Fruit fly (Drosophila melanogaster): ENCODE results near the gene mdlc.

mdlc gene

DNA sequence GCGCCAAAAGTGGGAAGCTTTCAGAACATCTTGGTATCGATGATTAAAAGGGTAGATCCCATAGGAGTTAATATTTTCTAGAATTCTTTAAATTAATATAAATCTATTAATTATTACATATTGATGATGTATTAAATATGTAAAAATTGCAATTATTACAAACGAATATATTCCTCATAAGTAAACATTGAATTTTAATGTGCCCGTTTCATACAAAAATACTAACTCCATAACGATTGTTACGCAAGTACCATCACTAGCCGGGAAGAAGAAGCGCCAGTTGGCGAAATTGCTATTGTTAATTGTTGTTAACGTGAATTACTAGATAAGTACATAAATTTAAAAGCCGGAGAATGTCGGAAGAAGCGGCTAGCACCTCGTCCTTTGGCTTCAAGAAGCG lies at the start of gene mdlc:
Gene mdlc (plus strand): TSS at position 248 of the 400 bp plus-strand sequence.
- TF ChIP-seq Dll (optimal IDR thresholded peaks at IDR 0.05) (no peak), EcR (GFP tag; optimal IDR thresholded peaks at IDR 0.05) (no peak), usp (GFP tag; optimal IDR thresholded peaks at IDR 0.05) (no peak), CG8478 (optimal IDR thresholded peaks at IDR 0.05) (no peak), pan (optimal IDR thresholded peaks at IDR 0.05) (no peak), psq (optimal IDR thresholded peaks at IDR 0.05) (no peak)

DNA sequence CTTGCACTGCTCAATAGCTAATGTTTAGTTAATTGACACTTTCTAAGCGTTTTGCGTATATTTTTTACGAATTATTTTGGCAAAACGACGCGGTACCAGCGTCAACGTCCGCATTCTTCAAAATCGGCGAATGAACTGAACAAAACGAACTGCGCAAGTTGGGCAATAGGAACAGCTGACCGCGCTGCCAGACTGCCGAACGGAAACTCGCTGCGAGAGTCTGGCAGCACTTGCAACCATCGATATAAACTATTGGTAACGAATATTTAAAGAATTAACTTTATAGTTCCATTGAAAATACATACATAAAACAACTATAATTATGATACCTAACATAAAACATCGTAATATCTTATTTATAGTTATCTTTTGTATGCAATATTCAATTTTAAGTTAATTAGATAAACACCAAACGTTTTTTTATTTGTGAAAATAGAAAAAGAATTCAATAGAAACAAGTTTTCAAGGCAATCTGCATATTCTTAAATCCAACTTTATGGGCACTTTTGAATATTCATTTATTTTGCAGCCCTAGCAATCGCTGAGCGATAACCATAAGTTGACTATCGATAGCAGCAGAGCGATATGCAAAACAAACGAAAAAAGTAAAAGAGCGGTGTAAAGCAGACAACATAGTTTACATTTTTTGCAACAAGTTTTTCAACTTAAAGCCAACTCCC lies 49.0 kb upstream of the mdlc start, which contains the start of the genes Hs6st and MED25:
Gene Hs6st (minus strand): TSS at position 141 of the 680 bp plus-strand sequence.
Gene MED25 (plus strand): TSS at position 576 of the 680 bp plus-strand sequence.
- no peak for TF ChIP-seq EcR (GFP tag; optimal IDR thresholded peaks at IDR 0.05)
- peak; percentile 48 for TF ChIP-seq psq (optimal IDR thresholded peaks at IDR 0.05)

DNA sequence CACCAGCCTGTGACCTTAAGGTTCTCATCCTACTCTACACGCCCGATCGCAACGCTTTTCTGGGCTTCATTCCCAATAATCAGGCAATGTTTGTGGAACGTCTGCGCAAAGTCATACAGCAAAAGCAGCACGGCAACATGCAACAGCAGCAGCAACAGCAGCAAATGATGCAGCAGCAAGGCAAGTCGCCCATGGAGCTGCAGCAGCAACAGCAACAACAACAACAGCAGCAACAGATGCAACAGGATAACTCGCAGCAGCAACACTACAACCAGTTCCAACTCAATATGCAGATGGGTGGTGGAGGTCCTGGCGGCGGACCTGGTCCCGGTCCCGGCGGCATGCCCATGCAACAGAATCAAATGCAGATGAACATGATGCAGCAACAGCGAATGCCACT lies 46.6 kb upstream of the mdlc start:
- TF ChIP-seq CG8478 (optimal IDR thresholded peaks at IDR 0.05) (no peak), Dll (optimal IDR thresholded peaks at IDR 0.05) (no peak), psq (optimal IDR thresholded peaks at IDR 0.05) (no peak), usp (GFP tag; optimal IDR thresholded peaks at IDR 0.05) (no peak), EcR (GFP tag; optimal IDR thresholded peaks at IDR 0.05) (no peak), pan (optimal IDR thresholded peaks at IDR 0.05) (no peak)

DNA sequence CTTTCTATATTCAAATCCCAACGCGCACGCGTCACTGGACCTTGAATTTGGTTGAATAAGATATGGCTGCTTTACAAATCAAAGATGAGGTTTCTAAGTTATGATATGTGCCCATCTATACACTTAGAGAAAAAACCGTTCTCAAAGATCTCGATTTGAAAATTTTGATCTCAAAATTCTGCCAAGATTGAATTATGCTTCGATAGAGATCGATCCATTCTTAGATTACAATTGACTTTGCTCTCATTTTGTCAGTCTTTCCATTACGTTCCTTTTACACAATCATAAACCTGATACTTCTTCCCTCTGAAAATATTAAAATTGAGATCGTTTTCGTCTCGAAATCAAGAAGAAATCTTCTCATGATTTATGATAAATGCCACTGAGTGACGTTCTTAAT lies 44.9 kb upstream of the mdlc start:
- no peak for TF ChIP-seq psq (optimal IDR thresholded peaks at IDR 0.05)
- no peak for TF ChIP-seq Dll (optimal IDR thresholded peaks at IDR 0.05)
- no peak for TF ChIP-seq usp (GFP tag; optimal IDR thresholded peaks at IDR 0.05)
- TF ChIP-seq pan (optimal IDR thresholded peaks at IDR 0.05): no peak
- no peak for TF ChIP-seq EcR (GFP tag; optimal IDR thresholded peaks at IDR 0.05)
- TF ChIP-seq CG8478 (optimal IDR thresholded peaks at IDR 0.05): no peak

DNA sequence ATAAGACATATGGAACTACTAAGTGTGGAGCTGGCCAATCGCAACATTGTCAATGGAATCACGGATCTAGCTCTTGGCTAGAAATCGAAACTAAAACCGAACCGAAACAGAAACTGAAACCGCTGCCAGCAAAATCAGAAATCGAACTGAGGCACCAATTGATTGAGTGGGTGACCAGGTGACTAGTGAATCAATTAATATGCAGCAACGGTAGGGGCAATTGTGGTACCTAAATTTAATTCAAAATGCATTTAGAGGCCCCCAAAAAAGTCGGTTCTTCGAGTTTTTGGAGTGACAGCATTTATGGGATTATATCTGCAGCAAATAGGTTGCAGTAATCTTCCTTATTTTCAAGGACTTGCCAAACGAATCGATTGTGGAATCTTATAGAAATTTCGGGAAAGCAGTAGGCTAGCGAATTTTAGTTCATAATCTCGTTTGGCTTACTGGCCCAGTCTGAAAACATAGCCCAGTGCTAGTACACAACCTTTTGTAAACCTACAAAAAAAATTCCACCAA lies 44.1 kb upstream of the mdlc start, which contains the start of the genes CG17190 and CG4836:
Gene CG17190 (minus strand): TSS at position 101 of the 519 bp plus-strand sequence.
Gene CG4836 (plus strand): TSS at position 469 of the 519 bp plus-strand sequence.
- TF ChIP-seq pan (optimal IDR thresholded peaks at IDR 0.05): no peak
- no peak for TF ChIP-seq Dll (optimal IDR thresholded peaks at IDR 0.05)
- TF ChIP-seq CG8478 (optimal IDR thresholded peaks at IDR 0.05): no peak
- no peak for TF ChIP-seq usp (GFP tag; optimal IDR thresholded peaks at IDR 0.05)
- TF ChIP-seq EcR (GFP tag; optimal IDR thresholded peaks at IDR 0.05): no peak
- TF ChIP-seq psq (optimal IDR thresholded peaks at IDR 0.05): no peak

DNA sequence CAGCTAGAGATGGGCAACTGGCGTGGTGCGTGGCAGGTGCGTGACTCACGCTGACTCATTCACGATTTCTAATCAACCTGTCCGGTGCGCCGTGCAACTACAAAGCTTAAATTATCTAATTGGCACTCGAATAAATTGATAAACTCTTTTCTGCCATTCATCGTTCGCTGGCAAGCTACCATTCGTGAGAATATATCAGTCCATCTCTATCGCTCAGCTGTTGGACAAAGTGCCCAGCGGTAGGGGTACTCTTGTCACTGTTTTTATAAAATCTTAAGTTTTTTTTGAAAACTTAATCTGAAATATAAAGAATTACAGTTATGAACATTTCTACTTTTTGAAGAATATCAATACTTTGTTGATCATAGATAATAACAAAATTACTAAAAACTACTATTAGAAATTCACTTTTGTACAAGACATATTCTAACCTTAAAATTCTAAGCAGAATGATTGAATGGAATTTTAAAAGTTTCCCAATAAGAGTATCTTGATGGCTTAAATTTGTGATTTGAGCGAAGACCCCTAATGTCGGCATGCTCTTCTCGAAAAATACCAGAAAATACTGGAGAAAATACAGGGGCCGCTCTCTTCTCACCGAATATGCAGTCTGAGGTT lies 36.3 kb upstream of the mdlc start, which contains the start of the genes PIG-L and psidin:
Gene PIG-L (minus strand): TSS at position 187 of the 618 bp plus-strand sequence.
Gene psidin (plus strand): TSS at position 553 of the 618 bp plus-strand sequence.
- TF ChIP-seq EcR (GFP tag; optimal IDR thresholded peaks at IDR 0.05): no peak
- TF ChIP-seq CG8478 (optimal IDR thresholded peaks at IDR 0.05): no peak
- no peak for TF ChIP-seq Dll (optimal IDR thresholded peaks at IDR 0.05)
- no peak for TF ChIP-seq pan (optimal IDR thresholded peaks at IDR 0.05)
- TF ChIP-seq usp (GFP tag; optimal IDR thresholded peaks at IDR 0.05): no peak
- no peak for TF ChIP-seq psq (optimal IDR thresholded peaks at IDR 0.05)

DNA sequence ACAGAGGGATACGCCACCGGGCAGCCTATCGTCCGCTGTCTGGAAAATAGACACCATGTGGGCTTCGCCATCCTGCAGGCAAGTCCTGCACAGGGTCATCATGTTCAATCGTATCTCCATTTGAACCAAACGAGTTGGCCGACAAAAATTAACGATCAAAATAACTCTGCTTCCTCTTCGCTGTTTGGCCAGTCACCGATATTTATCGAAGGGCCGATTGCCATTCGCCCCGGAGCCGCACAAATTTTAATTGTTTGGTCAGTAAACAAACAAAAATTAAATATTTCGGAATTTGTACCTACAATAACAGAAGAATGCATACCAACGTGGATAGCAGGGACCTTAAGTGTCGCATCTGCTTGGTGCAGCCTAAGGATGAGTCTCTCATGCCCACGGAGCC lies 29.7 kb upstream of the mdlc start, which contains the start of the genes CG4424 and CG4854:
Gene CG4424 (minus strand): TSS at position 200 of the 400 bp plus-strand sequence.
Gene CG4854 (plus strand): TSS at position 218 of the 400 bp plus-strand sequence.
- TF ChIP-seq psq (optimal IDR thresholded peaks at IDR 0.05): no peak
- no peak for TF ChIP-seq CG8478 (optimal IDR thresholded peaks at IDR 0.05)
- no peak for TF ChIP-seq pan (optimal IDR thresholded peaks at IDR 0.05)
- no peak for TF ChIP-seq Dll (optimal IDR thresholded peaks at IDR 0.05)

DNA sequence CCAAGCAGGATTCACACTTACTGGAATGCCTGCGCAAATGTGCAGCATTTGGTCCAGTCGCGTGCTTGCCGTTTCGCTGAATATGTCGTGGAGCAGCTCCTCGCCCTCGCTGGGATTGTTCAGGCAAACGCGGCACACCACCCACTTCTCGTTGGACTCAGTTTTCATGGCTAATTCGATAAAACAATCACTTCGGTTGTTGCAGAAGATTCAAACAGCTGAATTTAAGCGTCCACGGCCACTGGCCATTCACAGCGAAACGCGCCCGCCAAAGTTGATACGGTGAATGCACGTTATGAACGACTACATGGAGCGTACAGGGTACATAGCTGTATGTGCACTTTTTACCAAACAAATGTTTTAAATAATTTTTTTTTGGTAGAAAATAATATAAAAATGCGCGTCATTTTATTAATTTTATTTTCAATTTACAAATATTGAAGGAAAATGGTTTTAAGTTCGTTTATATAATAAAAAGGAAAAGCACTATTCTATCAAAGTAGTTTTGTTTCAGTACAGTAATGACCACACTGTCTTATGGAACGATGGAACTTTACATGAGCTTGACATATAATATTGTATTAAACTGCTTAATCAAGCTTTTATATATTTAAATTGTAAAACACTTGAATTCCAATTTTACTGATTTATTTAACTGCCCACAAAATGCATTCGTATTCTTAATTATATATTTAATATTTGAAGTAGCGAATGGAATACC lies 26.3 kb upstream of the mdlc start, which contains the start of gene trem:
Gene trem (minus strand): TSS at position 267 of the 721 bp plus-strand sequence.
- peak; percentile 6 for TF ChIP-seq pan (optimal IDR thresholded peaks at IDR 0.05)
- no peak for TF ChIP-seq psq (optimal IDR thresholded peaks at IDR 0.05)

DNA sequence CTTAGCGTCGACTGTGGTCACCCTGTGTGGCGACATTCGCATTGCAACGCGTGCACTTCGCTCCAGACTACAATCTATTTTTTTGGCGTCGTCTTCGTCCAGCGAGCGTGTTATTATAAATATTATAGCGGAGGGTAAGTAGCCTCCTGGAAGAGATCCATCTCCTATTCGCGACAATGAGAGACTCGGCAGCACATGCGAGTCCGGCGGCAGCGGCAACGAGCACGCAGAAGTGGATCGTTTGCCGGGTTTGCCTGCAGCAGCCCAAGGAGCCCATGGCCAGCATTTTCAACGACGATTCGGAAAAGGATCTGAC lies 25.8 kb upstream of the mdlc start, which contains the start of gene idc:
Gene idc (plus strand): TSS at position 60 of the 316 bp plus-strand sequence.
- TF ChIP-seq psq (optimal IDR thresholded peaks at IDR 0.05): no peak
- TF ChIP-seq usp (GFP tag; optimal IDR thresholded peaks at IDR 0.05): no peak
- no peak for TF ChIP-seq Dll (optimal IDR thresholded peaks at IDR 0.05)
- TF ChIP-seq EcR (GFP tag; optimal IDR thresholded peaks at IDR 0.05): no peak
- TF ChIP-seq CG8478 (optimal IDR thresholded peaks at IDR 0.05): no peak
- no peak for TF ChIP-seq pan (optimal IDR thresholded peaks at IDR 0.05)

DNA sequence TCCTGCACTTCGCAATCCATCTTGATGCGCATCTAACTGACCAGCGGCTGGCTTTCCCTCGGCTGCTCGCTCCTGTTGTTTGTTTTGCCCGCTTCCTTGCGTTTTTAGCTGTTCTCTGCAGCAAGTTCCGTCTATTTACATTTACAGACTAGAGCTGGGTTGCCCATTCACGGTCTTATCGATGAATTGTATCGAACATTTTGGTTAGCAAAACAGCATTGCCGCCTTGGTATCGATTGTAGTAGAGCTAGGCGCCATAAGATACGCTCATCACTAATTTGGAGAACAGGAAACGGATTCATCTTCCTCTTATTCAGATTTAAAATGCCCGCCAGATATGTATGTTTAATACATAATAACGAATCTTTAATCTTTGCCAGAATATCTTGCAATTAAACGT lies 21.7 kb upstream of the mdlc start, which contains the start of gene Regnase-1:
Gene Regnase-1 (minus strand): TSS at position 170 of the 400 bp plus-strand sequence.
- TF ChIP-seq usp (GFP tag; optimal IDR thresholded peaks at IDR 0.05): no peak

DNA sequence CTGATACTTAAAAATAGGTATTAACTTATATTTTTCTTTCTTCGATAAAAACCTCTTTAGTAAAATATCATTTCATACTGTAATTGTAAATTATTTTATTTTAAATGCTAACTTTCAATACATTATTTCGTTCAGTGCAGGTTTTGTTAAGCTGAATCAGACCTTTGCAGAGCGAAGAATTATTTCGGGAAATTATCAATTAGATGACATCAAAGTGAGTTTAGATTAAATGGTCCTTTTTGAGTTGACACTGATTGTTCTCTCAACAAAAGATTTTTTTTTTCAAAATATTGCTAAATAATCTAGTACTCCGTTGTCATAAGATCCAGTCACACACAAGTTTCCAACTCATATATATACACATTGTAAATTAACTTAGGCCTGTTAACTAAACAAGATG lies 15.1 kb upstream of the mdlc start, which contains the start of the genes CG33934 and Indy-2:
Gene CG33934 (plus strand): TSS at position 301 of the 400 bp plus-strand sequence.
Gene Indy-2 (plus strand): TSS at position 301 of the 400 bp plus-strand sequence.
- TF ChIP-seq pan (optimal IDR thresholded peaks at IDR 0.05): no peak
- TF ChIP-seq EcR (GFP tag; optimal IDR thresholded peaks at IDR 0.05): no peak
- TF ChIP-seq Dll (optimal IDR thresholded peaks at IDR 0.05): no peak
- TF ChIP-seq CG8478 (optimal IDR thresholded peaks at IDR 0.05): no peak
- TF ChIP-seq psq (optimal IDR thresholded peaks at IDR 0.05): no peak
- TF ChIP-seq usp (GFP tag; optimal IDR thresholded peaks at IDR 0.05): no peak
